Fruit fly (Drosophila melanogaster): Measurements from ENCODE around the gene Torsin.

DNA sequence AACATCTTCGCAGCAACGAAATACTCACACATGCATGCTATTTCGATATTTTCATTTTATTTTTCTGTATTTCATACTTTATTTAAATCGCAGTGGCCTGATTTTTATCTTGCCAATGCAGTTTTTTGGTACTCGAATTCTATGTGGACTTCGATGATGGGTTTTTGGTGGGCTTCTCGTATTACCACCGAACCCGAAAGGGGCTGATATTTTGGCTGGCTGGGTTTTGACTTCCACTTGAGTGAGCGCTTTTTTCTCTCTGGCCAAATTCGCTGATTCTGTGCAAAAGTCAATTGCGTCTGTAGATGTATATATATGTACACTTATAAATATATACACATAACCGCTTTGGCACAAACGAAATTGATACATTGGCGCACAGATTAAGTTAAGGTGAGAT, 44.5 kb downstream of the Torsin start:
- TF ChIP-seq CG8478 (optimal IDR thresholded peaks at IDR 0.05) (no peak), CTCF (optimal IDR thresholded peaks at IDR 0.05) (no peak)

Data from S2 (cell line).